Worm (Caenorhabditis elegans): ENCODE results near the gene dop-2.

DNA sequence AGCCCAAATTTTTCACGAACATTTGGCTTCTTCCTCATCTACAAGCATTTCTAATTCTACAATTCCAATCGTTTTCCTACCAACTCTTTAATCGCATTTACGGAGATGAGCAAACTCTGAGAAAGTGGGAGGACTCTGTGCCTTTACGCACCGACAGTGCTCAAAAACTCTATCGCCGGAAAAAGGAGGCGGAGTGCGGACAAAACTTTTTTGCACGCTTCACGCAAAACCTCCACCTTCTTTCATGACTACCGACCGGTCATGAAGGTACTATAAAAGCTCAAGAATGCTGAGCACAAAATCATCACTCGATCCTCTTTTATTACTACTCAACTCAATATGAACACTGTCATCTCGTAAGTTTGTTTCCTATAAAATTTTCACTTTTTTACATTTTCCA, 16.8 kb downstream of the dop-2 start, which contains the start of gene idpc-4:
- TF ChIP-seq ces-1 (GFP tag; optimal IDR thresholded peaks at IDR 0.05), result no peak
- no peak for TF ChIP-seq nhr-12 (tag; optimal IDR thresholded peaks at IDR 0.05)
- no peak for TF ChIP-seq ets-5 (GFP tag; IDR thresholded peaks at IDR 0.05)
- no peak for TF ChIP-seq mab-9 (GFP tag; IDR thresholded peaks at IDR 0.05)
- no peak for TF ChIP-seq unc-98 (GFP tag; IDR thresholded peaks at IDR 0.05)
- no peak for TF ChIP-seq mef-2 (tag; optimal IDR thresholded peaks at IDR 0.05)
- TF ChIP-seq lsy-2 (tag; optimal IDR thresholded peaks at IDR 0.05), result no peak
- TF ChIP-seq nhr-90 (tag; optimal IDR thresholded peaks at IDR 0.05; ENCODE audit: poor library complexity), result no peak
- no peak for TF ChIP-seq dpl-1 (GFP tag; optimal IDR thresholded peaks at IDR 0.05)

Data from whole organism, L1 larva.